Worm (Caenorhabditis elegans) whole organism, young adult: ENCODE measurements around the gene sre-42.

Source experiments
- Y53F4B.3 ChIP-seq: fragments of 200-800 bp; sonication (Bioruptor generic); IDR thresholded peaks from 2 replicates; pipeline ENCODE4 v1.3.6; 2022; ENCODE audit warnings: missing genetic modification reagents, missing genetic modification characterization, missing compliant biosample characterization
- aptf-3 ChIP-seq: fragments of 200-800 bp; sonication (Bioruptor generic); IDR thresholded peaks from 2 replicates; pipeline ENCODE4 v1.3.6; 2022; ENCODE audit warnings: missing genetic modification characterization, missing compliant biosample characterization
- chd-7 ChIP-seq: sonication (generic microtip); optimal IDR thresholded peaks from 2 replicates; lab custom pipeline; 2016; ENCODE audit warnings: mild to moderate bottlenecking, missing genetic modification characterization, moderate library complexity, missing compliant biosample characterization

ce11 chrII:12380888-12381287, 5.8 kb downstream of the sre-42 start:
- no peak for TF ChIP-seq Y53F4B.3 (GFP tag; lab: Robert Waterston, UW)
- TF ChIP-seq aptf-3 (GFP tag; lab: Robert Waterston, UW) = no peak
- no peak for TF ChIP-seq chd-7 (tag; lab: Kevin White, UChicago)
